Fruit fly (Drosophila melanogaster) whole organism, embryonic: ENCODE results near the gene dgt1.
A peak's percentile ranks its signal among the peaks of the same experiment; 100 is the strongest.

ENCODE experiments used
- Bgb ChIP-seq: fragments of 200-800 bp; sonication (Bioruptor generic); IDR thresholded peaks from 2 replicates; pipeline ENCODE4 v1.3.6; 2022; ENCODE audit warnings: missing biosample characterization, missing genetic modification characterization; ENCODE audit not compliant: partially characterized antibody
- BtbVII ChIP-seq: fragments of 200-800 bp; sonication (Bioruptor generic); optimal IDR thresholded peaks from 3 replicates; lab custom pipeline; 2017; ENCODE audit warnings: missing biosample characterization, mild to moderate bottlenecking, missing genetic modification characterization
- CG10209 ChIP-seq: fragments of 200-800 bp; sonication (Bioruptor generic); optimal IDR thresholded peaks from 3 replicates; lab custom pipeline; 2017; ENCODE audit warnings: missing biosample characterization, mild to moderate bottlenecking, missing genetic modification characterization, missing genetic modification reagents
- CG10959 ChIP-seq: fragments of 200-800 bp; sonication (Bioruptor generic); IDR thresholded peaks from 2 replicates; pipeline ENCODE4 v1.3.6; 2022; ENCODE audit warnings: missing biosample characterization, missing genetic modification characterization
- CG13775 ChIP-seq: fragments of 200-800 bp; sonication (Bioruptor generic); optimal IDR thresholded peaks from 3 replicates; lab custom pipeline; 2017; ENCODE audit warnings: missing biosample characterization, mild to moderate bottlenecking, missing genetic modification characterization
- CG15601 ChIP-seq: fragments of 200-800 bp; sonication (Bioruptor generic); optimal IDR thresholded peaks from 3 replicates; lab custom pipeline; 2019; ENCODE audit warnings: missing biosample characterization, mild to moderate bottlenecking, missing genetic modification characterization, moderate library complexity
- CG16779 ChIP-seq: fragments of 200-800 bp; sonication (Bioruptor generic); IDR thresholded peaks from 2 replicates; pipeline ENCODE4 v1.3.6; 2022; ENCODE audit warnings: missing biosample characterization, missing genetic modification characterization
- CG2712 ChIP-seq: fragments of 200-800 bp; optimal IDR thresholded peaks from 3 replicates; lab custom pipeline; 2019; ENCODE audit warnings: missing biosample characterization, mild to moderate bottlenecking, missing genetic modification characterization, moderate library complexity
- CG31224 ChIP-seq: fragments of 200-800 bp; sonication (Bioruptor generic); IDR thresholded peaks from 2 replicates; pipeline ENCODE4 v1.3.6; 2022; ENCODE audit warnings: missing biosample characterization, missing genetic modification characterization
- CG33557 ChIP-seq: fragments of 200-800 bp; sonication (Bioruptor generic); optimal IDR thresholded peaks from 2 replicates; lab custom pipeline; 2019; ENCODE audit warnings: missing biosample characterization, mild to moderate bottlenecking, missing genetic modification characterization, moderate library complexity
- CG43689 ChIP-seq: fragments of 200-800 bp; sonication (Bioruptor generic); IDR thresholded peaks from 2 replicates; pipeline ENCODE4 v1.3.6; 2022; ENCODE audit warnings: missing biosample characterization, missing genetic modification characterization
- CG4707 ChIP-seq: fragments of 200-800 bp; sonication (Bioruptor generic); optimal IDR thresholded peaks from 2 replicates; lab custom pipeline; 2018; ENCODE audit warnings: missing biosample characterization, mild to moderate bottlenecking, missing genetic modification characterization, moderate library complexity
- CG4730 ChIP-seq: fragments of 200-800 bp; sonication (Bioruptor generic); IDR thresholded peaks from 2 replicates; pipeline ENCODE4 v1.3.6; 2022; ENCODE audit warnings: missing biosample characterization, missing genetic modification characterization
- CG6254 ChIP-seq: fragments of 200-800 bp; sonication (Bioruptor generic); optimal IDR thresholded peaks from 3 replicates; lab custom pipeline; 2017; ENCODE audit warnings: mild to moderate bottlenecking, missing biosample characterization, missing genetic modification reagents, missing genetic modification characterization
- CG7271 ChIP-seq: fragments of 200-800 bp; sonication (Bioruptor generic); optimal IDR thresholded peaks from 2 replicates; lab custom pipeline; 2018; ENCODE audit warnings: missing biosample characterization, mild to moderate bottlenecking, missing genetic modification characterization, moderate library complexity
- CG8281 ChIP-seq: fragments of 200-800 bp; sonication (Bioruptor generic); optimal IDR thresholded peaks from 2 replicates; lab custom pipeline; 2018; ENCODE audit warnings: missing biosample characterization, mild to moderate bottlenecking, missing genetic modification characterization, moderate library complexity
- Camta ChIP-seq: fragments of 200-800 bp; sonication (Bioruptor generic); optimal IDR thresholded peaks from 2 replicates; lab custom pipeline; 2016; ENCODE audit warnings: missing biosample characterization, missing genetic modification characterization
- CrebB ChIP-seq: fragments of 200-800 bp; sonication (Bioruptor generic); optimal IDR thresholded peaks from 3 replicates; lab custom pipeline; 2018; ENCODE audit warnings: missing biosample characterization, mild to moderate bottlenecking, missing genetic modification characterization
- Dip3 ChIP-seq: fragments of 200-800 bp; sonication (Bioruptor generic); optimal IDR thresholded peaks from 3 replicates; lab custom pipeline; 2016; ENCODE audit warnings: missing biosample characterization, missing genetic modification characterization
- Doc3 ChIP-seq: fragments of 200-800 bp; sonication (Bioruptor generic); IDR thresholded peaks from 3 replicates; pipeline ENCODE4 v1.3.6; 2022; ENCODE audit warnings: missing biosample characterization, missing genetic modification characterization; ENCODE audit not compliant: partially characterized antibody
- Dref ChIP-seq: fragments of 200-800 bp; sonication (Bioruptor generic); IDR thresholded peaks from 2 replicates; pipeline ENCODE4 v1.3.6; 2022; ENCODE audit warnings: missing biosample characterization, missing genetic modification characterization
- Eip74EF ChIP-seq, 2 experiments: fragments of 200-800 bp in 1 of 2; fragments of >200 bp in 1 of 2; sonication (Bioruptor generic) in 1 of 2; optimal IDR thresholded peaks; 2 replicates each; lab custom pipeline; 2017 to 2019; ENCODE audit warnings: missing biosample characterization in 2 of 2, missing genetic modification characterization in 2 of 2, mild to moderate bottlenecking in 1 of 2, moderate library complexity in 1 of 2
- Ets65A ChIP-seq: fragments of 200-800 bp; sonication (Bioruptor generic); peaks from one replicate; lab custom pipeline; 2016; ENCODE audit warnings: missing biosample characterization, missing genetic modification characterization
- Hey ChIP-seq: fragments of 200-800 bp; sonication (Bioruptor generic); optimal IDR thresholded peaks from 3 replicates; lab custom pipeline; 2018; ENCODE audit warnings: missing biosample characterization, mild to moderate bottlenecking, missing genetic modification characterization
- HmgZ ChIP-seq: fragments of 200-800 bp; sonication (Bioruptor generic); optimal IDR thresholded peaks from 2 replicates; lab custom pipeline; 2018; ENCODE audit warnings: missing biosample characterization, mild to moderate bottlenecking, missing genetic modification characterization
- Lim3 ChIP-seq: fragments of 200-800 bp; sonication (Bioruptor generic); IDR thresholded peaks from 2 replicates; pipeline ENCODE4 v1.3.6; 2022; ENCODE audit warnings: missing biosample characterization, missing genetic modification characterization
- Mad ChIP-seq: fragments of 200-800 bp; sonication (Bioruptor generic); optimal IDR thresholded peaks from 2 replicates; lab custom pipeline; 2016; ENCODE audit warnings: missing biosample characterization, missing genetic modification characterization
- Med ChIP-seq: fragments of 200-800 bp; sonication (Bioruptor generic); peaks from one replicate; lab custom pipeline; 2016; ENCODE audit warnings: missing biosample characterization, missing genetic modification characterization, mild to moderate bottlenecking, inconsistent platforms, moderate library complexity
- Mrtf ChIP-seq: fragments of 200-800 bp; sonication (Bioruptor generic); IDR thresholded peaks from 3 replicates; pipeline ENCODE4 v1.3.6; 2022; ENCODE audit warnings: missing biosample characterization, missing genetic modification characterization
- Nf-YC ChIP-seq: fragments of 200-800 bp; optimal IDR thresholded peaks from 3 replicates; lab custom pipeline; 2019; ENCODE audit warnings: missing biosample characterization, mild to moderate bottlenecking, missing genetic modification characterization, moderate library complexity
- Spps ChIP-seq: fragments of 200-800 bp; sonication (Bioruptor generic); optimal IDR thresholded peaks from 2 replicates; lab custom pipeline; 2018; ENCODE audit warnings: missing biosample characterization, mild to moderate bottlenecking, missing genetic modification characterization
- Sry-δ ChIP-seq: fragments of 200-800 bp; sonication (Bioruptor generic); optimal IDR thresholded peaks from 2 replicates; lab custom pipeline; 2016; ENCODE audit warnings: missing biosample characterization, missing genetic modification characterization
- Stat92E ChIP-seq, 3 experiments: fragments of >200 bp in 2 of 3; fragments of 200-800 bp in 1 of 3; sonication (Bioruptor generic) in 1 of 3; optimal IDR thresholded peaks; 2 replicates each; lab custom pipeline; 2017 to 2019; ENCODE audit warnings: missing biosample characterization in 3 of 3, missing genetic modification characterization in 3 of 3, mild to moderate bottlenecking in 1 of 3, moderate library complexity in 1 of 3
- abd-A ChIP-seq: fragments of 200-800 bp; sonication (Bioruptor generic); optimal IDR thresholded peaks from 3 replicates; lab custom pipeline; 2019; ENCODE audit warnings: missing biosample characterization, mild to moderate bottlenecking, missing genetic modification characterization, moderate library complexity
- bcd ChIP-seq: fragments of 200-800 bp; sonication (Bioruptor generic); optimal IDR thresholded peaks from 2 replicates; lab custom pipeline; 2017; ENCODE audit warnings: missing biosample characterization, mild to moderate bottlenecking, missing genetic modification characterization
- chif ChIP-seq, 2 experiments: fragments of 200-800 bp; sonication (Bioruptor generic); optimal IDR thresholded peaks; 3 replicates each; lab custom pipeline; 2016; ENCODE audit warnings: missing biosample characterization in 2 of 2, missing genetic modification characterization in 2 of 2
- corto ChIP-seq: fragments of 200-800 bp; sonication (Bioruptor generic); optimal IDR thresholded peaks from 2 replicates; lab custom pipeline; 2016; ENCODE audit warnings: missing biosample characterization, mild to moderate bottlenecking, missing genetic modification characterization, moderate library complexity
- cwo ChIP-seq: fragments of 200-800 bp; sonication (Bioruptor generic); optimal IDR thresholded peaks from 3 replicates; lab custom pipeline; 2017; ENCODE audit warnings: missing biosample characterization, missing genetic modification characterization, mild to moderate bottlenecking, moderate library complexity, missing genetic modification reagents
- dmrt99B ChIP-seq: fragments of 200-800 bp; sonication (Bioruptor generic); optimal IDR thresholded peaks from 2 replicates; lab custom pipeline; 2018; ENCODE audit warnings: missing biosample characterization, mild to moderate bottlenecking, missing genetic modification characterization, moderate library complexity
- dpn ChIP-seq, 2 experiments: fragments of 200-800 bp; sonication (Bioruptor generic); optimal IDR thresholded peaks; 3 replicates each; lab custom pipeline; 2016; ENCODE audit warnings: missing biosample characterization in 2 of 2, missing genetic modification characterization in 2 of 2
- grn ChIP-seq: fragments of 200-800 bp; sonication (Bioruptor generic); optimal IDR thresholded peaks from 3 replicates; lab custom pipeline; 2017; ENCODE audit warnings: missing biosample characterization, missing genetic modification characterization
- ind ChIP-seq: fragments of 200-800 bp; sonication (Bioruptor generic); optimal IDR thresholded peaks from 3 replicates; lab custom pipeline; 2016; ENCODE audit warnings: missing biosample characterization, missing genetic modification characterization
- jing ChIP-seq: fragments of 200-800 bp; sonication (Bioruptor generic); optimal IDR thresholded peaks from 2 replicates; lab custom pipeline; 2018; ENCODE audit warnings: missing biosample characterization, mild to moderate bottlenecking, missing genetic modification characterization
- lilli ChIP-seq: fragments of 200-800 bp; sonication (Bioruptor generic); optimal IDR thresholded peaks from 3 replicates; lab custom pipeline; 2016; ENCODE audit warnings: missing biosample characterization, missing genetic modification characterization
- nom ChIP-seq: fragments of 200-800 bp; sonication (Bioruptor generic); optimal IDR thresholded peaks from 2 replicates; lab custom pipeline; 2017; ENCODE audit warnings: missing biosample characterization, missing genetic modification characterization, mild to moderate bottlenecking, moderate library complexity, missing genetic modification reagents
- phol ChIP-seq: fragments of 200-800 bp; sonication (Bioruptor generic); optimal IDR thresholded peaks from 3 replicates; lab custom pipeline; 2018; ENCODE audit warnings: missing biosample characterization, mild to moderate bottlenecking, missing genetic modification characterization, moderate library complexity
- sens ChIP-seq: fragments of 200-800 bp; sonication (Bioruptor generic); peaks from one replicate; lab custom pipeline; 2016; ENCODE audit warnings: missing biosample characterization, missing genetic modification characterization
- sima ChIP-seq: fragments of 200-800 bp; sonication (Bioruptor generic); optimal IDR thresholded peaks from 2 replicates; lab custom pipeline; 2016; ENCODE audit warnings: missing biosample characterization, missing genetic modification characterization
- sug ChIP-seq: fragments of 200-800 bp; optimal IDR thresholded peaks from 2 replicates; lab custom pipeline; 2019; ENCODE audit warnings: missing biosample characterization, mild to moderate bottlenecking, missing genetic modification characterization, moderate library complexity
- unpg ChIP-seq: fragments of 200-800 bp; sonication (Bioruptor generic); optimal IDR thresholded peaks from 3 replicates; lab custom pipeline; 2018; ENCODE audit warnings: missing biosample characterization, mild to moderate bottlenecking, missing genetic modification characterization, moderate library complexity

dgt1 gene

dm6 chr3R:29859763-29860162 is 2.5 kb upstream of the dgt1 start (continued):
- TF ChIP-seq CG7271 (tag; lab: Kevin White, UChicago) = peak; percentile 45
- TF ChIP-seq HmgZ = peak; percentile 72
- TF ChIP-seq corto (GFP tag; lab: Kevin White, UChicago) = no peak
- TF ChIP-seq dpn (GFP tag; optimal IDR thresholded peaks at IDR 0.05; lab: Kevin White, UChicago) = peak in 1 of 2 experiments; percentile 60
- TF ChIP-seq Ets65A (GFP tag; lab: Kevin White, UChicago) = no peak
- TF ChIP-seq nom (GFP tag; lab: Kevin White, UChicago) = no peak
- TF ChIP-seq CG4707 = peak; percentile 55
- peak; percentile 56 for TF ChIP-seq CG2712
- peak; percentile 67 for TF ChIP-seq lilli
- no peak for TF ChIP-seq dmrt99B (tag; lab: Kevin White, UChicago)
- TF ChIP-seq CG33557 (GFP tag; lab: Kevin White, UChicago) = no peak
- peak; percentile 63 for TF ChIP-seq bcd
- peak; percentile 37 for TF ChIP-seq CG10209 (GFP tag; lab: Kevin White, UChicago)
- TF ChIP-seq sug (tag; lab: Kevin White, UChicago) = peak; percentile 15
- TF ChIP-seq chif (GFP tag; optimal IDR thresholded peaks at IDR 0.05; lab: Kevin White, UChicago) = peak in 1 of 2 experiments; percentile 28
- TF ChIP-seq CG16779 = no peak
- no peak for TF ChIP-seq sima (GFP tag; lab: Kevin White, UChicago)
- 0 out of 2 replicates have a peak, but pooled peaks have one; percentile 34 for TF ChIP-seq CG31224
- TF ChIP-seq ind (GFP tag; lab: Kevin White, UChicago) = peak; percentile 39
- peak; percentile 76 for TF ChIP-seq Dref
- TF ChIP-seq CG4730 (GFP tag; lab: Robert Waterston, UW) = no peak
- TF ChIP-seq Stat92E (GFP tag; optimal IDR thresholded peaks at IDR 0.05; lab: Kevin White, UChicago) = peak in 1 of 3 experiments; percentile 27
- peak; percentile 20 for TF ChIP-seq cwo (GFP tag; lab: Kevin White, UChicago)
- peak; percentile 94 for TF ChIP-seq Med (GFP tag; lab: Kevin White, UChicago)
- no peak for TF ChIP-seq Lim3 (GFP tag; lab: Robert Waterston, UW)
- TF ChIP-seq Sry-δ (GFP tag; lab: Kevin White, UChicago) = peak; percentile 38
- peak; percentile 45 for TF ChIP-seq BtbVII
- no peak for TF ChIP-seq Eip74EF (GFP tag; optimal IDR thresholded peaks at IDR 0.05; lab: Kevin White, UChicago)
- TF ChIP-seq Hey = no peak
- TF ChIP-seq Mad (GFP tag; lab: Kevin White, UChicago) = peak; percentile 16
- no peak for TF ChIP-seq unpg
- peak; percentile 9 for TF ChIP-seq CG13775 (GFP tag; lab: Kevin White, UChicago)
- no peak for TF ChIP-seq Camta (GFP tag; lab: Kevin White, UChicago)
- peak; percentile 50; the same call in 1 of the 3 replicates for TF ChIP-seq Mrtf
- no peak for TF ChIP-seq Dip3
- no peak for TF ChIP-seq CG8281 (tag; lab: Kevin White, UChicago)
- TF ChIP-seq CG10959 = no peak
- TF ChIP-seq CG6254 (GFP tag; lab: Kevin White, UChicago) = no peak
- TF ChIP-seq abd-A (tag; lab: Kevin White, UChicago) = no peak
- peak; percentile 94 for TF ChIP-seq sens
- TF ChIP-seq CrebB (tag; lab: Kevin White, UChicago) = peak; percentile 53
- TF ChIP-seq CG15601 (tag; lab: Kevin White, UChicago) = peak; percentile 44
- TF ChIP-seq grn (GFP tag; lab: Kevin White, UChicago) = peak; percentile 56
- TF ChIP-seq Doc3 (GFP tag; lab: Robert Waterston, UW) = peak; percentile 31; the same call in 1 of the 3 replicates
- peak; percentile 33 for TF ChIP-seq phol (tag; lab: Kevin White, UChicago)
- TF ChIP-seq Spps = peak; percentile 5
- TF ChIP-seq CG43689 = no peak
- TF ChIP-seq jing (GFP tag; lab: Kevin White, UChicago) = no peak
- no peak for TF ChIP-seq Nf-YC
- TF ChIP-seq Bgb (GFP tag; lab: Robert Waterston, UW) = peak; percentile 58
